Worm (Caenorhabditis elegans) whole organism, young adult: ENCODE results near the gene C16C10.13.

Experiments
- B0035.1 ChIP-seq: sonication (generic microtip); optimal IDR thresholded peaks from 2 replicates; lab custom pipeline; 2016; ENCODE audit warnings: missing genetic modification characterization, mild to moderate bottlenecking, missing compliant biosample characterization, missing genotype, missing genetic modification reagents
- B0261.1 ChIP-seq: sonication (generic microtip); optimal IDR thresholded peaks from 2 replicates; lab custom pipeline; 2016; ENCODE audit warnings: mild to moderate bottlenecking, missing genetic modification characterization, moderate library complexity, missing compliant biosample characterization
- B0336.3 ChIP-seq: fragments of 200-800 bp; sonication (Bioruptor generic); IDR thresholded peaks from 2 replicates; pipeline ENCODE4 v1.3.6; 2022; ENCODE audit warnings: missing genetic modification characterization, missing compliant biosample characterization
- C06A6.2 ChIP-seq: fragments of 200-800 bp; sonication (Bioruptor generic); conservative IDR thresholded peaks from 2 replicates; pipeline ENCODE4 v1.3.6; 2022; ENCODE audit warnings: missing genetic modification characterization, missing compliant biosample characterization
- F33H1.4 ChIP-seq: fragments of 200-800 bp; sonication (Bioruptor generic); IDR thresholded peaks from 2 replicates; pipeline ENCODE4 v1.3.6; 2022; ENCODE audit warnings: missing genetic modification reagents, missing genetic modification characterization, missing compliant biosample characterization
- F37B4.10 ChIP-seq: fragments of 200-800 bp; sonication (Bioruptor generic); IDR thresholded peaks from 2 replicates; pipeline ENCODE4 v1.3.6; 2022; ENCODE audit warnings: missing genetic modification characterization, missing compliant biosample characterization
- K12H6.12 ChIP-seq: fragments of 200-800 bp; sonication (Bioruptor generic); optimal IDR thresholded peaks from 2 replicates; lab custom pipeline; 2018; ENCODE audit warnings: mild to moderate bottlenecking, missing genetic modification characterization, missing compliant biosample characterization
- T07F8.4 ChIP-seq: sonication (generic microtip); optimal IDR thresholded peaks from 2 replicates; lab custom pipeline; 2016; ENCODE audit warnings: mild to moderate bottlenecking, missing genetic modification characterization, moderate library complexity, missing compliant biosample characterization
- ZK185.1 ChIP-seq: sonication (generic microtip); optimal IDR thresholded peaks from 2 replicates; lab custom pipeline; 2016; ENCODE audit warnings: mild to moderate bottlenecking, missing genetic modification characterization, missing compliant biosample characterization; ENCODE audit not compliant: poor library complexity, severe bottlenecking
- akir-1 ChIP-seq: fragments of 200-800 bp; sonication (Bioruptor generic); optimal IDR thresholded peaks from 2 replicates; lab custom pipeline; 2018; ENCODE audit warnings: mild to moderate bottlenecking, missing genetic modification characterization, moderate library complexity, missing compliant biosample characterization
- ama-1 ChIP-seq, 3 experiments: fragments of 150-350 bp in 1 of 3; sonication (generic microtip) in 2 of 3; optimal IDR thresholded peaks; 2 replicates each; lab custom pipeline; 2014 to 2018; ENCODE audit warnings: missing biosample characterization in 2 of 3, missing genetic modification characterization in 2 of 3, missing genetic modification reagents in 2 of 3
- atf-7 ChIP-seq: sonication (generic microtip); optimal IDR thresholded peaks from 2 replicates; lab custom pipeline; 2017; ENCODE audit warnings: mild to moderate bottlenecking, missing genetic modification characterization, missing compliant biosample characterization
- attf-3 ChIP-seq: fragments of 200-800 bp; sonication (Bioruptor generic); conservative IDR thresholded peaks from 2 replicates; pipeline ENCODE4 v1.3.6; 2022; ENCODE audit warnings: missing genetic modification reagents, missing genetic modification characterization, missing compliant biosample characterization
- cebp-1 ChIP-seq, 2 experiments: fragments of 200-800 bp in 1 of 2; sonication (Bioruptor generic) in 1 of 2; sonication (generic microtip) in 1 of 2; IDR thresholded peaks in 1 of 2; optimal IDR thresholded peaks in 1 of 2; 2 replicates each; pipeline versions ENCODE4 v1.3.6 to Lab custom; 2017 to 2022; ENCODE audit warnings: missing compliant biosample characterization in 2 of 2, missing genetic modification characterization in 2 of 2, mild to moderate bottlenecking in 1 of 2, missing genetic modification reagents in 1 of 2, moderate library complexity in 1 of 2
- ceh-27 ChIP-seq: fragments of 200-800 bp; sonication (Bioruptor generic); optimal IDR thresholded peaks from 2 replicates; lab custom pipeline; 2018; ENCODE audit warnings: mild to moderate bottlenecking, missing genetic modification characterization, moderate library complexity, missing compliant biosample characterization
- ceh-40 ChIP-seq: fragments of 200-800 bp; sonication (Bioruptor generic); IDR thresholded peaks from 2 replicates; pipeline ENCODE4 v1.3.6; 2022; ENCODE audit warnings: missing genetic modification characterization, missing compliant biosample characterization
- ceh-79 ChIP-seq: sonication (generic microtip); optimal IDR thresholded peaks from 2 replicates; lab custom pipeline; 2017; ENCODE audit warnings: mild to moderate bottlenecking, missing genetic modification characterization, missing compliant biosample characterization
- dox-1 ChIP-seq: fragments of 200-800 bp; sonication (Bioruptor generic); IDR thresholded peaks from 2 replicates; pipeline ENCODE4 v1.3.6; 2022; ENCODE audit warnings: missing genetic modification reagents, missing genetic modification characterization, missing compliant biosample characterization
- egl-18 ChIP-seq: fragments of 200-800 bp; sonication (Bioruptor generic); IDR thresholded peaks from 2 replicates; pipeline ENCODE4 v1.3.6; 2022; ENCODE audit warnings: missing genetic modification reagents, missing genetic modification characterization, missing compliant biosample characterization
- hmg-1.2 ChIP-seq: fragments of 200-800 bp; sonication (Bioruptor generic); IDR thresholded peaks from 2 replicates; pipeline ENCODE4 v1.3.6; 2022; ENCODE audit warnings: missing genetic modification reagents, missing genetic modification characterization, missing compliant biosample characterization
- let-607 ChIP-seq, 2 experiments: fragments of 200-800 bp in 1 of 2; sonication (Bioruptor generic) in 1 of 2; sonication (generic microtip) in 1 of 2; optimal IDR thresholded peaks; 2 replicates each; lab custom pipeline; 2016 to 2018; ENCODE audit warnings: mild to moderate bottlenecking in 2 of 2, missing compliant biosample characterization in 2 of 2, missing genetic modification characterization in 2 of 2, moderate library complexity in 2 of 2, missing genotype in 1 of 2
- lin-26 ChIP-seq: fragments of 200-800 bp; sonication (Bioruptor generic); IDR thresholded peaks from 2 replicates; pipeline ENCODE4 v1.3.6; 2022; ENCODE audit warnings: missing genetic modification reagents, missing genetic modification characterization, missing compliant biosample characterization
- lin-35 ChIP-seq, 3 experiments: fragments of 150-350 bp in 2 of 3; sonication (generic microtip) in 1 of 3; optimal IDR thresholded peaks; 2 replicates each; lab custom pipeline; 2014 to 2018; ENCODE audit warnings: missing biosample characterization in 3 of 3, missing genetic modification characterization in 3 of 3, missing genetic modification reagents in 3 of 3
- lin-40 ChIP-seq: sonication (generic microtip); optimal IDR thresholded peaks from 2 replicates; lab custom pipeline; 2016; ENCODE audit warnings: missing genetic modification characterization, mild to moderate bottlenecking, missing compliant biosample characterization, missing genotype, missing genetic modification reagents
- lin-54 ChIP-seq: fragments of 200-800 bp; sonication (Bioruptor generic); optimal IDR thresholded peaks from 2 replicates; lab custom pipeline; 2018; ENCODE audit warnings: mild to moderate bottlenecking, missing genetic modification characterization, missing compliant biosample characterization
- madf-10 ChIP-seq: sonication (generic microtip); optimal IDR thresholded peaks from 2 replicates; lab custom pipeline; 2016; ENCODE audit warnings: mild to moderate bottlenecking, missing genetic modification characterization, missing compliant biosample characterization
- madf-6 ChIP-seq: fragments of 200-800 bp; sonication (Bioruptor generic); IDR thresholded peaks from 2 replicates; pipeline ENCODE4 v1.3.6; 2022; ENCODE audit warnings: missing genetic modification reagents, missing genetic modification characterization, missing compliant biosample characterization
- mes-4 ChIP-seq: sonication (generic microtip); optimal IDR thresholded peaks from 2 replicates; lab custom pipeline; 2016; ENCODE audit warnings: missing genotype, missing genetic modification characterization, missing compliant biosample characterization
- nfyb-1 ChIP-seq: fragments of 200-800 bp; sonication (Bioruptor generic); IDR thresholded peaks from 2 replicates; pipeline ENCODE4 v1.3.6; 2022; ENCODE audit warnings: missing genetic modification reagents, missing genetic modification characterization, missing compliant biosample characterization
- nhr-80 ChIP-seq: sonication (generic microtip); optimal IDR thresholded peaks from 2 replicates; lab custom pipeline; 2016; ENCODE audit warnings: missing genetic modification characterization, missing compliant biosample characterization
- nhr-90 ChIP-seq: sonication (generic microtip); optimal IDR thresholded peaks from 2 replicates; lab custom pipeline; 2016; ENCODE audit warnings: missing genotype, mild to moderate bottlenecking, missing genetic modification characterization, missing compliant biosample characterization
- pbrm-1 ChIP-seq: fragments of 200-800 bp; sonication (Bioruptor generic); IDR thresholded peaks from 2 replicates; pipeline ENCODE4 v1.3.6; 2022; ENCODE audit warnings: missing genetic modification reagents, missing genetic modification characterization, missing compliant biosample characterization
- pha-4 ChIP-seq: fragments of 150-350 bp; sonication (generic microtip); optimal IDR thresholded peaks from 2 replicates; lab custom pipeline; 2014; ENCODE audit warnings: missing biosample characterization, missing genetic modification reagents, missing genetic modification characterization
- rcor-1 ChIP-seq: fragments of 200-800 bp; sonication (Bioruptor generic); IDR thresholded peaks from 2 replicates; pipeline ENCODE4 v1.3.6; 2022; ENCODE audit warnings: missing genetic modification reagents, missing genetic modification characterization, missing compliant biosample characterization
- snpc-3.4 ChIP-seq: sonication (generic microtip); optimal IDR thresholded peaks from 2 replicates; lab custom pipeline; 2017; ENCODE audit warnings: missing genetic modification characterization, mild to moderate bottlenecking, missing compliant biosample characterization, antibody characterized with exemption, moderate library complexity, missing genotype, missing genetic modification reagents
- somi-1 ChIP-seq: fragments of 200-800 bp; sonication (Bioruptor generic); optimal IDR thresholded peaks from 2 replicates; lab custom pipeline; 2018; ENCODE audit warnings: mild to moderate bottlenecking, missing genetic modification characterization, missing compliant biosample characterization
- zfh-2 ChIP-seq: fragments of 200-800 bp; sonication (Bioruptor generic); conservative IDR thresholded peaks from 2 replicates; pipeline ENCODE4 v1.3.6; 2022; ENCODE audit warnings: missing genetic modification reagents, missing genetic modification characterization, missing compliant biosample characterization
- ztf-22 ChIP-seq: fragments of 200-800 bp; sonication (Bioruptor generic); optimal IDR thresholded peaks from 2 replicates; lab custom pipeline; 2018; ENCODE audit warnings: mild to moderate bottlenecking, missing genetic modification characterization, moderate library complexity, missing compliant biosample characterization
- ztf-3 ChIP-seq: fragments of 200-800 bp; sonication (Bioruptor generic); optimal IDR thresholded peaks from 2 replicates; lab custom pipeline; 2018; ENCODE audit warnings: mild to moderate bottlenecking, missing genetic modification characterization, missing compliant biosample characterization
- ztf-6 ChIP-seq: fragments of 200-800 bp; sonication (Bioruptor generic); IDR thresholded peaks from 2 replicates; pipeline ENCODE4 v1.3.6; 2022; ENCODE audit warnings: missing genetic modification reagents, missing genetic modification characterization, missing compliant biosample characterization

Gene C16C10.13

DNA sequence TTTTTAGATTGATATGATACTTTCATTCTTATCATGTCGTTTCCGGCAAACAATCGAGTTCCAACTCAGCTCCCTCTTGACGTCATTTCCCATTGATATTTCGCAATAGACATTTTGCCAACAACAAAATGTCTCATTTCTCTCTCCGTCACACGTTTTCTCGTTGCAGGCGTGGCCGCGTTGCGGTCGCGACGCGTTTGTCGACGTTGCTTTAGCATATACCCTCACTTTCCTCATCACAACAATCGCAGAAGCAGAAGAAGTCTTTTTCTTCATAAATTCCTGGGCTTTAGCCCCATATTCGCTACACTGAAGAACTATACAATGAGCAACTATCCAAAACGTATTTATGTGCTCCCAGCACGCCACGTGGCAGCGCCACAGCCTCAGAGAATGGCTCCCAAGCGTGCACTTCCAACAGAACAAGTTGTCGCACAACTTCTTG lies 17.4 kb downstream of the C16C10.13 start, which contains the start of gene xbp-1 (continued):
- TF ChIP-seq snpc-3.4 (tag; lab: Kevin White, UChicago) (no peak), lin-26 (GFP tag; lab: Robert Waterston, UW) (no peak), somi-1 (GFP tag; lab: Kevin White, UChicago) (peak; percentile 59), madf-10 (tag; lab: Kevin White, UChicago) (peak; percentile 91), ztf-3 (GFP tag; lab: Kevin White, UChicago) (peak; percentile 3), pbrm-1 (GFP tag; lab: Robert Waterston, UW) (peak; percentile 55; the same call in 1 of the 2 replicates), lin-40 (tag; lab: Kevin White, UChicago) (peak; percentile 84), pha-4 (peak; percentile 94), nfyb-1 (GFP tag; lab: Robert Waterston, UW) (peak; percentile 93), zfh-2 (peak; percentile 85), hmg-1.2 (GFP tag; lab: Robert Waterston, UW) (peak; percentile 68; the same call in 1 of the 2 replicates), nhr-80 (peak; percentile 100), B0261.1 (tag; lab: Kevin White, UChicago) (no peak), mes-4 (no peak), B0336.3 (GFP tag; lab: Robert Waterston, UW) (peak; percentile 80), madf-6 (GFP tag; lab: Robert Waterston, UW) (peak; percentile 38; the same call in 1 of the 2 replicates), nhr-90 (peak; percentile 79), atf-7 (tag; lab: Kevin White, UChicago) (peak; percentile 99), dox-1 (GFP tag; lab: Robert Waterston, UW) (peak; percentile 92), let-607 (tag; optimal IDR thresholded peaks at IDR 0.05; lab: Kevin White, UChicago) (peak; percentile 99), ceh-79 (no peak), egl-18 (GFP tag; lab: Robert Waterston, UW) (0 out of 2 replicates have a peak, but pooled peaks have one; percentile 23), ztf-6 (GFP tag; lab: Robert Waterston, UW) (peak; percentile 32; the same call in 1 of the 2 replicates), cebp-1 (GFP tag; IDR thresholded peaks at IDR 0.05; lab: Robert Waterston, UW) (peak; percentile 100), cebp-1 (tag; optimal IDR thresholded peaks at IDR 0.05; lab: Kevin White, UChicago) (peak; percentile 100), B0035.1 (tag; lab: Kevin White, UChicago) (peak; percentile 3), T07F8.4 (tag; lab: Kevin White, UChicago) (no peak), ceh-27 (GFP tag; lab: Kevin White, UChicago) (peak; percentile 69), F33H1.4 (GFP tag; lab: Robert Waterston, UW) (no peak), C06A6.2 (peak; percentile 62), F37B4.10 (GFP tag; lab: Robert Waterston, UW) (0 out of 2 replicates have a peak, but pooled peaks have one; percentile 52), ceh-40 (no peak), ztf-22 (GFP tag; lab: Kevin White, UChicago) (peak; percentile 95), ZK185.1 (tag; lab: Kevin White, UChicago) (peak; percentile 80), lin-54 (GFP tag; lab: Kevin White, UChicago) (peak; percentile 67), attf-3 (GFP tag; lab: Robert Waterston, UW) (no peak), rcor-1 (GFP tag; lab: Robert Waterston, UW) (peak; percentile 31), lin-35 (GFP tag; optimal IDR thresholded peaks at IDR 0.05; lab: Kevin White, UChicago) (peak in 1 of 3 experiments; percentile 48), akir-1 (GFP tag; lab: Kevin White, UChicago) (peak; percentile 74), ama-1 (optimal IDR thresholded peaks at IDR 0.05; lab: Kevin White, UChicago) (peak; percentile 75), ama-1 (GFP tag; optimal IDR thresholded peaks at IDR 0.05; lab: Kevin White, UChicago) (no peak), K12H6.12 (peak; percentile 89)
- TF ChIP-seq, all 124 proteins: peak for 53
